Worm (Caenorhabditis elegans): ENCODE results near the gene ZK666.4.

Gene ZK666.4

DNA sequence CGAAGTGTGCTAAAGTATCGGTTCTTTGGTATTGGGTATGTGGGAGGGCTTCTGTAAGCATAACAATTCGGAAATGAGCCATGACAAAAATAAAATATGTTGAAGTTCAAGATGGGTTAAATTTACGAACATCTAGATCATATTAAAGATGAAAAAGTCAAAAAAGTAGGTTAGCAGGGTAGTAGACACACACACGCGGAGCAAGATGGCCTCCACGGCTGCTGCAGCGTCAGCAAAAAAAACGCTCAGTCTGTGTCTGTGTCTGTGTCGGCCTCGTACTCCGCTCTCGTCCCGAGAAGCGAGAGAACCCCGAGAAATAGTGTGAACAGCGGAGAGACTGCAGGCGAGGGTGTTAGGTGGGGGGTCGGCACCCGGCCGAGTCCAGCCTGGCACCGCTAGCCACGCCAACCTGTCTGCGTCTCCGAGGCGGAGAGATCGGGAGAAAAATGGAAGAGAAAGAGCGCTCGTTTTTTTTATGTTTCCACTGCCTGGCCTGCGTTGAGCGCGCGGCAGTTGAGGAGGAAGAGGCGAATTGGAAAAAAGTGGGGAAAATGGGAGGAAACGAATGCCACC lies 25.5 kb downstream of the ZK666.4 start, which contains the start of gene myrf-1 (continued):
- TF ChIP-seq sdz-12 (GFP tag; optimal IDR thresholded peaks at IDR 0.05) (no peak), ceh-20 (GFP tag; IDR thresholded peaks at IDR 0.05) (peak; percentile 73), dpl-1 (GFP tag; optimal IDR thresholded peaks at IDR 0.05) (peak; percentile 49), mdt-29 (GFP tag; IDR thresholded peaks at IDR 0.05) (no peak), ceh-62 (tag; optimal IDR thresholded peaks at IDR 0.05) (no peak), mes-2 (tag; optimal IDR thresholded peaks at IDR 0.05; ENCODE audit: poor library complexity, severe bottlenecking) (peak; percentile 81), fkh-10 (GFP tag; optimal IDR thresholded peaks at IDR 0.05) (peak; percentile 7), egl-43 (GFP tag; IDR thresholded peaks at IDR 0.05) (peak; percentile 91), rbr-2 (tag; optimal IDR thresholded peaks at IDR 0.05) (peak; percentile 92), D1046.2 (GFP tag; IDR thresholded peaks at IDR 0.05) (no peak)

DNA sequence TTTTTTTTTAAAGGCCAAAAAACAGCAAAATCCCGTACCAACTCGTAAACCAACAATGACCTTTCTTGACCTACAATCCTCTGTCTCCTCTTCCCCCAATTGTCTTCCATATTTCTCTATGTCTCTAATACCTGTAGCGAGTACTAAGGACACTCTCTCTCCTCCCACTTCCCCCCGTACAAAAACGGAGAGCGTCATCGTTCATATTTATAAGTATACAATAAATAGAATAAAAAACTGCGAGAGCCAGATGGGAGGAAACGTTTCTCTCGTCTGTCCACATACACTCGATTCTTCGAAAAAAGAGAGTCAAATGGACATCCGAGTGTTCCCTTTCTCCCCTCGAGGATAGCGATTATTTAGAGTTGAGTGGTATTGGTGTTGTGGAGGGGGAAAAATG lies 27.7 kb downstream of the ZK666.4 start:
- TF ChIP-seq mep-1 (tag; optimal IDR thresholded peaks at IDR 0.05), result peak; percentile 43
- TF ChIP-seq hlh-11 (tag; optimal IDR thresholded peaks at IDR 0.05), result peak; percentile 25
- peak; percentile 50 for TF ChIP-seq dve-1 (tag; optimal IDR thresholded peaks at IDR 0.05; ENCODE audit: insufficient read depth)
- no peak for TF ChIP-seq lin-1 (GFP tag; IDR thresholded peaks at IDR 0.05)
- no peak for TF ChIP-seq pha-4 (GFP tag; IDR thresholded peaks at IDR 0.05)
- peak; percentile 88 for TF ChIP-seq pha-4 (tag; optimal IDR thresholded peaks at IDR 0.05)
- TF ChIP-seq dpl-1 (GFP tag; optimal IDR thresholded peaks at IDR 0.05), result no peak
- TF ChIP-seq skn-1 (tag; optimal IDR thresholded peaks at IDR 0.05), result no peak
- no peak for TF ChIP-seq sdz-12 (GFP tag; optimal IDR thresholded peaks at IDR 0.05)
- peak; percentile 13 for TF ChIP-seq nhr-28 (tag; optimal IDR thresholded peaks at IDR 0.05)
- TF ChIP-seq hlh-30 (tag; optimal IDR thresholded peaks at IDR 0.05; ENCODE audit: insufficient read depth), result no peak
- TF ChIP-seq unc-62 (GFP tag; optimal IDR thresholded peaks at IDR 0.05 in 1 of 2), result peak in 1 of 2 experiments; percentile 12
- TF ChIP-seq unc-62 (tag; optimal IDR thresholded peaks at IDR 0.05), result no peak
- TF ChIP-seq nhr-25 (tag; optimal IDR thresholded peaks at IDR 0.05; ENCODE audit: borderline replicate concordance, insufficient read depth), result no peak
- no peak for TF ChIP-seq snpc-4 (tag; optimal IDR thresholded peaks at IDR 0.05)
- no peak for TF ChIP-seq egl-27 (tag; optimal IDR thresholded peaks at IDR 0.05)
- no peak for TF ChIP-seq nhr-48 (tag; optimal IDR thresholded peaks at IDR 0.05)
- TF ChIP-seq daf-16 (GFP tag; optimal IDR thresholded peaks at IDR 0.05), result no peak
- TF ChIP-seq daf-16 (tag; optimal IDR thresholded peaks at IDR 0.05), result peak; percentile 6
- no peak for TF ChIP-seq ceh-44 (GFP tag; IDR thresholded peaks at IDR 0.05)

DNA sequence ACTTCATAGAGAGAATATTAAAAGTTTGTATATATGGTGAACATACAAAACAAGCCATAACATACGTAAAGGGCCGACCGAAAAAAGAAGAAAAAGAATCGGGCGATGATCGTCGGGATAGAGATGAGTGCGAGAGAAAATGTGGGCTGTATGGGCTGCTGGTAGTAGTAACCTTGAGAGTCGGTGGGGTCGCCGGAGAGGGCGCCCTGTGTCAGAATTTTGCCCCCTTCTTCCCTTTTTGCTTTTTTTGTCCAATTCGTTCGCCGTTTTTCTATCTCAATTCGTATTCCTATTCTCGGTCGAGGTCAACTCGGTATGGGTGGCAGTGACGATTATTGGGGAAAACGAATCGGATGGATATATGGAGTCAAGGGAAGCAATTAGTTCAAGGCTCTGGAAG lies 28.9 kb downstream of the ZK666.4 start:
- TF ChIP-seq unc-62 (GFP tag; optimal IDR thresholded peaks at IDR 0.05 in 1 of 2), result peak in 1 of 2 experiments; percentile 81
- no peak for TF ChIP-seq unc-62 (tag; optimal IDR thresholded peaks at IDR 0.05)
- TF ChIP-seq nhr-25 (tag; optimal IDR thresholded peaks at IDR 0.05; ENCODE audit: borderline replicate concordance, insufficient read depth), result peak; percentile 71
- no peak for TF ChIP-seq egl-27 (tag; optimal IDR thresholded peaks at IDR 0.05)
- no peak for TF ChIP-seq sdz-12 (GFP tag; optimal IDR thresholded peaks at IDR 0.05)
- no peak for TF ChIP-seq rbr-2 (tag; optimal IDR thresholded peaks at IDR 0.05)
- TF ChIP-seq nhr-28 (tag; optimal IDR thresholded peaks at IDR 0.05), result peak; percentile 13
- no peak for TF ChIP-seq nhr-111 (GFP tag; optimal IDR thresholded peaks at IDR 0.05)
- TF ChIP-seq snpc-4 (tag; optimal IDR thresholded peaks at IDR 0.05), result no peak
- TF ChIP-seq dpl-1 (GFP tag; optimal IDR thresholded peaks at IDR 0.05), result no peak

ce11 chrII:10507906-10508305 lies 30.8 kb downstream of the ZK666.4 start:
- TF ChIP-seq Y48G9A.11 (GFP tag; IDR thresholded peaks at IDR 0.05) (no peak), aha-1 (tag) (peak; percentile 5), hif-1 (tag; optimal IDR thresholded peaks at IDR 0.05) (no peak), unc-62 (GFP tag; optimal IDR thresholded peaks at IDR 0.05 in 1 of 2) (peak in 1 of 2 experiments; percentile 90), unc-62 (tag; optimal IDR thresholded peaks at IDR 0.05) (no peak), tag-97 (GFP tag; IDR thresholded peaks at IDR 0.05) (no peak), cey-2 (tag; optimal IDR thresholded peaks at IDR 0.05; ENCODE audit: borderline replicate concordance, insufficient read depth) (no peak), skn-1 (tag; optimal IDR thresholded peaks at IDR 0.05) (no peak), ceh-32 (tag; optimal IDR thresholded peaks at IDR 0.05; ENCODE audit: poor library complexity) (no peak), Y105C5A.15 (GFP tag; IDR thresholded peaks at IDR 0.05) (no peak), hlh-30 (tag; optimal IDR thresholded peaks at IDR 0.05; ENCODE audit: insufficient read depth) (no peak), mdl-1 (tag; optimal IDR thresholded peaks at IDR 0.05) (no peak), lsy-2 (tag; optimal IDR thresholded peaks at IDR 0.05) (no peak), dmd-8 (GFP tag; IDR thresholded peaks at IDR 0.05) (no peak)
